Worm (Caenorhabditis elegans) whole organism, late embryonic: ENCODE measurements around the gene clp-9.

Experiments used
- ets-4 ChIP-seq: sonication (generic microtip); optimal IDR thresholded peaks from 2 replicates; lab custom pipeline; 2016; ENCODE audit warnings: missing genetic modification characterization, missing compliant biosample characterization
- nhr-11 ChIP-seq: fragments of 150-350 bp; optimal IDR thresholded peaks from 2 replicates; lab custom pipeline; 2014; ENCODE audit warnings: missing biosample characterization, missing genetic modification characterization
- sox-2 ChIP-seq: fragments of 200-800 bp; sonication (Bioruptor generic); IDR thresholded peaks from 2 replicates; pipeline ENCODE4 v1.3.6; 2022; ENCODE audit warnings: missing genetic modification reagents, missing genetic modification characterization, missing compliant biosample characterization

- no peak for TF ChIP-seq ets-4 (tag; lab: Kevin White, UChicago)
- no peak for TF ChIP-seq nhr-11 (tag; lab: Kevin White, UChicago)
- TF ChIP-seq sox-2 (GFP tag; lab: Robert Waterston, UW) = no peak
Observed at ce11 chrV:9927381-9927780, 41.6 kb upstream of the clp-9 start.
